Worm (Caenorhabditis elegans) whole organism, late embryonic: Measurements from ENCODE around the gene K11H12.10.

Experiments used
- ceh-48 ChIP-seq: sonication (generic microtip); optimal IDR thresholded peaks from 2 replicates; lab custom pipeline; 2016; ENCODE audit warnings: missing genetic modification characterization, inconsistent platforms, missing compliant biosample characterization
- fkh-10 ChIP-seq: fragments of 150-350 bp; optimal IDR thresholded peaks from 2 replicates; lab custom pipeline; 2014; ENCODE audit warnings: missing biosample characterization, missing genetic modification reagents, missing genetic modification characterization

DNA sequence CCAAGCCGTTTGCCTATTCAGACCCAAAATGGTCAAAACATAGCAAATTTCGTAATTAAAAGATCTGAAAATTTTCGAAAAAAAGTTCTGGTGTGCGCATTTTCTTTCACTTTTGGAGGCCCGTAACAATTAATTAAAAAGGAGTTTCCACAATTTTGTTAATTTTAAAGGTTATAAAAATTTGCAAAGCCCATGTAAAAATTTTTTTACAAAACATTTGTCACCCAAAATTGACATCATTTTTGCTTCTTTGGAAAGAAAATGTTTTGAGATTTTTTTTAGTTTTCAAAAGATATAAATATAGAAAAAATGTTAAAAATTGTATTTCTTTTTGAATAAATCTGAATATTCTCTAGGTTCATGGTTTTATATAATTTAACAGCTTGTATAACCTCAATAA, 8.9 kb upstream of the K11H12.10 start, which contains the start of gene K11H12.6:
- TF ChIP-seq ceh-48 (no peak), fkh-10 (no peak)
